Worm (Caenorhabditis elegans): ENCODE measurements around the gene lev-9.

Gene lev-9

ce11 chrX:6280998-6281397 is 10.5 kb downstream of the lev-9 start:
- no peak for TF ChIP-seq ztf-23 (GFP tag; IDR thresholded peaks at IDR 0.05)
- TF ChIP-seq cog-1 (tag; optimal IDR thresholded peaks at IDR 0.05), result no peak
- TF ChIP-seq flt-1 (GFP tag; IDR thresholded peaks at IDR 0.05), result no peak
- TF ChIP-seq tab-1 (GFP tag; IDR thresholded peaks at IDR 0.05), result no peak
- no peak for TF ChIP-seq T22C8.4 (GFP tag; IDR thresholded peaks at IDR 0.05)
- no peak for TF ChIP-seq med-1 (GFP tag; optimal IDR thresholded peaks at IDR 0.05; ENCODE audit: insufficient read depth)
- no peak for TF ChIP-seq ztf-29 (GFP tag; IDR thresholded peaks at IDR 0.05)
- no peak for TF ChIP-seq klf-2 (GFP tag; conservative IDR thresholded peaks at IDR 0.05)

- TF ChIP-seq ztf-29 (GFP tag; IDR thresholded peaks at IDR 0.05) (no peak), cog-1 (tag; optimal IDR thresholded peaks at IDR 0.05) (no peak), med-1 (GFP tag; optimal IDR thresholded peaks at IDR 0.05; ENCODE audit: insufficient read depth) (no peak), tab-1 (GFP tag; IDR thresholded peaks at IDR 0.05) (no peak), ztf-23 (GFP tag; IDR thresholded peaks at IDR 0.05) (no peak), T22C8.4 (GFP tag; IDR thresholded peaks at IDR 0.05) (no peak), ref-1 (GFP tag; conservative IDR thresholded peaks at IDR 0.05) (no peak), klf-2 (GFP tag; conservative IDR thresholded peaks at IDR 0.05) (no peak)
Measured at ce11 chrX:6279625-6280024, 11.9 kb downstream of the lev-9 start, which contains the start of gene col-166. Gene col-166, plus strand, starts transcription at chrX:6280016.

ce11 chrX:6278296-6278695 is 13.2 kb downstream of the lev-9 start:
- TF ChIP-seq med-1 (GFP tag; optimal IDR thresholded peaks at IDR 0.05; ENCODE audit: insufficient read depth), result no peak
- no peak for TF ChIP-seq ztf-23 (GFP tag; IDR thresholded peaks at IDR 0.05)
- TF ChIP-seq ref-1 (GFP tag; conservative IDR thresholded peaks at IDR 0.05), result no peak
- no peak for TF ChIP-seq cog-1 (tag; optimal IDR thresholded peaks at IDR 0.05)
- no peak for TF ChIP-seq ztf-29 (GFP tag; IDR thresholded peaks at IDR 0.05)
- TF ChIP-seq tab-1 (GFP tag; IDR thresholded peaks at IDR 0.05), result no peak
- no peak for TF ChIP-seq T22C8.4 (GFP tag; IDR thresholded peaks at IDR 0.05)

ce11 chrX:6277252-6277651 is 14.3 kb downstream of the lev-9 start:
- TF ChIP-seq ztf-29 (GFP tag; IDR thresholded peaks at IDR 0.05), result no peak
- TF ChIP-seq med-1 (GFP tag; optimal IDR thresholded peaks at IDR 0.05; ENCODE audit: insufficient read depth), result no peak

- no peak for TF ChIP-seq flt-1 (GFP tag; IDR thresholded peaks at IDR 0.05)
Measured at ce11 chrX:6276701-6277100, 14.8 kb downstream of the lev-9 start.

ce11 chrX:6275343-6275742 is 16.2 kb downstream of the lev-9 start:
- TF ChIP-seq med-1 (GFP tag; optimal IDR thresholded peaks at IDR 0.05; ENCODE audit: insufficient read depth) (no peak), ztf-29 (GFP tag; IDR thresholded peaks at IDR 0.05) (no peak), ref-1 (GFP tag; conservative IDR thresholded peaks at IDR 0.05) (no peak), klf-2 (GFP tag; conservative IDR thresholded peaks at IDR 0.05) (no peak), ztf-23 (GFP tag; IDR thresholded peaks at IDR 0.05) (no peak), T22C8.4 (GFP tag; IDR thresholded peaks at IDR 0.05) (no peak), cog-1 (tag; optimal IDR thresholded peaks at IDR 0.05) (no peak), tab-1 (GFP tag; IDR thresholded peaks at IDR 0.05) (no peak), flt-1 (GFP tag; IDR thresholded peaks at IDR 0.05) (no peak)

ce11 chrX:6274270-6274669 is 17.3 kb downstream of the lev-9 start:
- TF ChIP-seq ztf-29 (GFP tag; IDR thresholded peaks at IDR 0.05), result no peak
- no peak for TF ChIP-seq ref-1 (GFP tag; conservative IDR thresholded peaks at IDR 0.05)
- no peak for TF ChIP-seq T22C8.4 (GFP tag; IDR thresholded peaks at IDR 0.05)
- no peak for TF ChIP-seq med-1 (GFP tag; optimal IDR thresholded peaks at IDR 0.05; ENCODE audit: insufficient read depth)
- no peak for TF ChIP-seq ztf-23 (GFP tag; IDR thresholded peaks at IDR 0.05)
- no peak for TF ChIP-seq tab-1 (GFP tag; IDR thresholded peaks at IDR 0.05)
- no peak for TF ChIP-seq klf-2 (GFP tag; conservative IDR thresholded peaks at IDR 0.05)
- TF ChIP-seq cog-1 (tag; optimal IDR thresholded peaks at IDR 0.05), result no peak
- TF ChIP-seq flt-1 (GFP tag; IDR thresholded peaks at IDR 0.05), result no peak

ce11 chrX:6273772-6274171 is 17.8 kb downstream of the lev-9 start:
- no peak for TF ChIP-seq ztf-29 (GFP tag; IDR thresholded peaks at IDR 0.05)
- TF ChIP-seq klf-2 (GFP tag; conservative IDR thresholded peaks at IDR 0.05), result no peak
- no peak for TF ChIP-seq med-1 (GFP tag; optimal IDR thresholded peaks at IDR 0.05; ENCODE audit: insufficient read depth)
- no peak for TF ChIP-seq ref-1 (GFP tag; conservative IDR thresholded peaks at IDR 0.05)
- TF ChIP-seq cog-1 (tag; optimal IDR thresholded peaks at IDR 0.05), result no peak
- no peak for TF ChIP-seq ztf-23 (GFP tag; IDR thresholded peaks at IDR 0.05)
- no peak for TF ChIP-seq flt-1 (GFP tag; IDR thresholded peaks at IDR 0.05)
- TF ChIP-seq tab-1 (GFP tag; IDR thresholded peaks at IDR 0.05), result no peak
- no peak for TF ChIP-seq T22C8.4 (GFP tag; IDR thresholded peaks at IDR 0.05)

ce11 chrX:6271718-6272117 is 19.8 kb downstream of the lev-9 start, which contains the start of gene lro-1:
Gene lro-1, plus strand, starts transcription at chrX:6272089.
- TF ChIP-seq cog-1 (tag; optimal IDR thresholded peaks at IDR 0.05), result no peak
- no peak for TF ChIP-seq T22C8.4 (GFP tag; IDR thresholded peaks at IDR 0.05)
- no peak for TF ChIP-seq tab-1 (GFP tag; IDR thresholded peaks at IDR 0.05)
- TF ChIP-seq ref-1 (GFP tag; conservative IDR thresholded peaks at IDR 0.05), result no peak
- no peak for TF ChIP-seq ztf-29 (GFP tag; IDR thresholded peaks at IDR 0.05)
- TF ChIP-seq klf-2 (GFP tag; conservative IDR thresholded peaks at IDR 0.05), result no peak
- no peak for TF ChIP-seq flt-1 (GFP tag; IDR thresholded peaks at IDR 0.05)
- no peak for TF ChIP-seq med-1 (GFP tag; optimal IDR thresholded peaks at IDR 0.05; ENCODE audit: insufficient read depth)
- no peak for TF ChIP-seq ztf-23 (GFP tag; IDR thresholded peaks at IDR 0.05)

- no peak for TF ChIP-seq med-1 (GFP tag; optimal IDR thresholded peaks at IDR 0.05; ENCODE audit: insufficient read depth)
- no peak for TF ChIP-seq ztf-29 (GFP tag; IDR thresholded peaks at IDR 0.05)
- TF ChIP-seq tab-1 (GFP tag; IDR thresholded peaks at IDR 0.05), result no peak
- no peak for TF ChIP-seq ref-1 (GFP tag; conservative IDR thresholded peaks at IDR 0.05)
- no peak for TF ChIP-seq klf-2 (GFP tag; conservative IDR thresholded peaks at IDR 0.05)
- TF ChIP-seq ztf-23 (GFP tag; IDR thresholded peaks at IDR 0.05), result no peak
- no peak for TF ChIP-seq T22C8.4 (GFP tag; IDR thresholded peaks at IDR 0.05)
Measured at ce11 chrX:6266739-6267138, 24.8 kb downstream of the lev-9 start, which contains the start of gene W05H9.2. Gene W05H9.2, plus strand, starts transcription at chrX:6267039.

All from whole organism, midembryonic.